Fruit fly (Drosophila melanogaster): ENCODE results near the gene dos.

dm6 chr3L:2595481-2595880, 6.3 kb downstream of the dos start, which contains the start of gene CG16984:
- TF ChIP-seq CTCF (optimal IDR thresholded peaks at IDR 0.05), result no peak
- TF ChIP-seq CG8478 (optimal IDR thresholded peaks at IDR 0.05), result no peak

Measured in S2 (cell line).